Fruit fly (Drosophila melanogaster): ENCODE results near the gene CG31407.

CG31407 gene

DNA sequence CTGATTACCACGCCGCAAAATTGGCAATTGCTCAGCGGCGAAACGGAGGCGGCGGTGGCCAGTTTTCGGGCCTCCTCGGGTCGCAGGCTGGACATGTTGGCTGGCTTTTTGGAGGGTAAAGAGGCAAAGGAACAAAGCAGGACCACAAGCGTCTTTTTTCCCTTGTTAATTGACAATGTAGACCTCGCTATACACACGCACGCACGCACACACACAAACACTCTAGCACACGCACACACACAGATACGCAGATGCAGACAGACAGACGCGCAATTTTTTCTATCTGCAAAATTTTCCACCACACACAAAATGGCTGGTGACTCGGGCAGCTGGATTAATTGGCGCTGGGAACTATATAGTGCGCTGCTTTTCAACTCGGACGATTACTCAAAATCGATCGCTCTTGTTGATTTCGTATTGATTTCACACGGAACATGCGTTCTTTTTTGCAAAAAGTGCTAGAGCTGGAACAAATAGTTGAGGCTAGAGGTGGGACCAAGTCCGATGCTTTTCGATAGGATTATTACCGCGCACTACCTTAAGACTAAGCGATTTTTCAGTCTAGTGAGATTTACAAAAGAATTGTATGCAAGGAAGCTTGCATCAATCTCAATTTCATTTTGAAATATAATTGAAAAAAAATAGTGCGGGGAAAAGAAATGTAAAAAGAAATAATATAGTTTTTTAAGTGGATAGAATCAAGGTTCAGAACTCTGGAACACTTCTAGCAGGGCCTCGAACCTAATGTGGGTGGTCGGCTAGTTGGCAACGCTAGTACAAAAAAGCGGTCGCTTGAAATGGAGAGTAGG is 39.2 kb downstream of the CG31407 start, which contains the start of gene Art4 (continued):
- TF ChIP-seq HmgZ (tag; optimal IDR thresholded peaks at IDR 0.05), result peak; percentile 50
- TF ChIP-seq CG17186 (GFP tag; optimal IDR thresholded peaks at IDR 0.05), result peak; percentile 69
- TF ChIP-seq Blimp-1 (GFP tag; optimal IDR thresholded peaks at IDR 0.05), result peak; percentile 79
- TF ChIP-seq CG6765 (GFP tag; optimal IDR thresholded peaks at IDR 0.05), result no peak
- peak; percentile 43 for TF ChIP-seq CG30020 (tag; optimal IDR thresholded peaks at IDR 0.05)
- no peak for TF ChIP-seq CG3726 (GFP tag; IDR thresholded peaks at IDR 0.05)
- TF ChIP-seq CG6272 (GFP tag; IDR thresholded peaks at IDR 0.05), result peak; percentile 54; the same call in 1 of the 2 replicates
- TF ChIP-seq CG9817 (tag; optimal IDR thresholded peaks at IDR 0.05), result peak; percentile 37
- peak; percentile 20 for TF ChIP-seq CG3163 (GFP tag; optimal IDR thresholded peaks at IDR 0.05)
- TF ChIP-seq Dek (tag; optimal IDR thresholded peaks at IDR 0.05), result peak; percentile 41
- TF ChIP-seq HLH4C (GFP tag; IDR thresholded peaks at IDR 0.05; ENCODE audit: partially characterized antibody), result no peak; the same call in 2 of the 3 replicates
- peak; percentile 5 for TF ChIP-seq Camta (GFP tag; optimal IDR thresholded peaks at IDR 0.05)
- TF ChIP-seq klu (GFP tag; IDR thresholded peaks at IDR 0.05), result peak; percentile 46; the same call in 1 of the 2 replicates
- TF ChIP-seq sens-2 (GFP tag; IDR thresholded peaks at IDR 0.05), result no peak
- peak; percentile 39 for TF ChIP-seq Myb (GFP tag; optimal IDR thresholded peaks at IDR 0.05)
- TF ChIP-seq CG15601 (tag; optimal IDR thresholded peaks at IDR 0.05), result peak; percentile 44
- TF ChIP-seq CG8388 (GFP tag; optimal IDR thresholded peaks at IDR 0.05), result peak; percentile 12
- no peak for TF ChIP-seq fd96Cb (tag; optimal IDR thresholded peaks at IDR 0.05)
- TF ChIP-seq lilli (GFP tag; optimal IDR thresholded peaks at IDR 0.05), result peak; percentile 34
- peak; percentile 10 for TF ChIP-seq sima (GFP tag; optimal IDR thresholded peaks at IDR 0.05)
- TF ChIP-seq Dip3 (GFP tag; optimal IDR thresholded peaks at IDR 0.05), result peak; percentile 37
- TF ChIP-seq mld (GFP tag; IDR thresholded peaks at IDR 0.05; ENCODE audit: partially characterized antibody), result 0 out of 3 replicates have a peak, but pooled peaks have one; percentile 41
- no peak for TF ChIP-seq slou (GFP tag; optimal IDR thresholded peaks at IDR 0.05)
- no peak for TF ChIP-seq CG10959 (GFP tag; IDR thresholded peaks at IDR 0.05)
- TF ChIP-seq CG16813 (GFP tag; IDR thresholded peaks at IDR 0.05; ENCODE audit: partially characterized antibody), result peak; percentile 70
- TF ChIP-seq zfh1 (GFP tag; IDR thresholded peaks at IDR 0.05), result peak; percentile 15; the same call in 1 of the 3 replicates
- TF ChIP-seq CG6254 (GFP tag; optimal IDR thresholded peaks at IDR 0.05), result peak; percentile 39
- peak; percentile 38 for TF ChIP-seq zfh2 (GFP tag; optimal IDR thresholded peaks at IDR 0.05)
- peak; percentile 2 for TF ChIP-seq Dad (GFP tag; optimal IDR thresholded peaks at IDR 0.05)
- peak; percentile 35 for TF ChIP-seq CG34376 (GFP tag; optimal IDR thresholded peaks at IDR 0.05)
- TF ChIP-seq Dfd (GFP tag; optimal IDR thresholded peaks at IDR 0.05), result peak in 1 of 2 experiments; percentile 61
- no peak for TF ChIP-seq twi (tag; optimal IDR thresholded peaks at IDR 0.05)
- peak; percentile 18 for TF ChIP-seq pfk (GFP tag; optimal IDR thresholded peaks at IDR 0.05)
- TF ChIP-seq CG42726 (GFP tag; IDR thresholded peaks at IDR 0.05; ENCODE audit: partially characterized antibody), result no peak
- peak; percentile 26 for TF ChIP-seq kni (GFP tag; optimal IDR thresholded peaks at IDR 0.05)
- TF ChIP-seq kah (GFP tag; optimal IDR thresholded peaks at IDR 0.05), result no peak
- peak; percentile 86 for TF ChIP-seq sens (GFP tag)
- peak; percentile 9 for TF ChIP-seq CG8924 (tag; optimal IDR thresholded peaks at IDR 0.05)
- no peak for TF ChIP-seq Sox102F (GFP tag; optimal IDR thresholded peaks at IDR 0.05)
- no peak for TF ChIP-seq NC2β (GFP tag; optimal IDR thresholded peaks at IDR 0.05)
- TF ChIP-seq vnd (GFP tag; IDR thresholded peaks at IDR 0.05; ENCODE audit: partially characterized antibody), result peak; percentile 44; the same call in 2 of the 3 replicates
- 0 out of 2 replicates have a peak, but pooled peaks have one; percentile 6 for TF ChIP-seq esg (GFP tag; conservative IDR thresholded peaks at IDR 0.05)
- TF ChIP-seq phol (tag; optimal IDR thresholded peaks at IDR 0.05), result peak; percentile 64
- TF ChIP-seq bab2 (GFP tag; optimal IDR thresholded peaks at IDR 0.05), result peak; percentile 26
- peak; percentile 49; the same call in 1 of the 3 replicates for TF ChIP-seq CG34224 (GFP tag; IDR thresholded peaks at IDR 0.05; ENCODE audit: partially characterized antibody)
- TF ChIP-seq BEAF-32 (GFP tag; optimal IDR thresholded peaks at IDR 0.05), result peak; percentile 83
- TF ChIP-seq CHES-1-like (GFP tag; optimal IDR thresholded peaks at IDR 0.05), result peak; percentile 55

Data from whole organism, embryonic.